Fruit fly (Drosophila melanogaster): ENCODE measurements around the gene Arfrp1.
A peak's percentile ranks its signal among the peaks of the same experiment; 100 is the strongest.

DNA sequence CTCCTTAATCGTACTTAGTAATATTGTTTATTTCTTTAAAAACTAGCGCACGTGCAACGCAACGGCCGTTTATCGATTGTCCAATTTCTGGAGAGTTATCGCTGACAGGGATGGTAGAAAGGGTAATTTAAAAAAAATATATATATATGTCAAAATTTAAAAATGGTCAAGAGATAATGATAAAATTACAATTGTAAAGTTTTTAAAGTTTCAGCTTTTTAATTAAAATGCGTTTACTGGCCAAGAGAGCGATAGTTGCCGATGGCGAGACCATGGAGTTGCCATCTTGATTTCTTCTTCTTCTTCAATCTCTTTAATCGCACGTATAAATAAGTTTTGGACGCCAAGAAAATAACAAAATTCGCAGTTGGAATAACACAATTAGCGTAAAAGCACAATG is 25.9 kb upstream of the Arfrp1 start, which contains the start of the genes CG7246 and HP1b:
- TF ChIP-seq ind (GFP tag; optimal IDR thresholded peaks at IDR 0.05) (peak; percentile 64), hkb (optimal IDR thresholded peaks at IDR 0.05) (no peak), hkb (GFP tag; IDR thresholded peaks at IDR 0.05) (peak; percentile 70), corto (GFP tag; optimal IDR thresholded peaks at IDR 0.05) (no peak)

Data from whole organism, embryonic.